Fruit fly (Drosophila melanogaster) Kc167 (cell line): Measurements from ENCODE around the gene CG12171.

Source experiments
- Sin3A ChIP-seq: fragments of >200 bp; optimal IDR thresholded peaks from 2 replicates; lab custom pipeline; 2018; ENCODE audit warnings: missing external identifiers
- insv ChIP-seq: fragments of >200 bp; optimal IDR thresholded peaks from 3 replicates; lab custom pipeline; 2018; ENCODE audit warnings: missing external identifiers
- psq ChIP-seq: fragments of >200 bp; optimal IDR thresholded peaks from 2 replicates; lab custom pipeline; 2017; ENCODE audit warnings: missing external identifiers
- ttk ChIP-seq: sonication (Bioruptor generic); optimal IDR thresholded peaks from 2 replicates; lab custom pipeline; 2017; ENCODE audit warnings: missing external identifiers

- TF ChIP-seq ttk (no peak), psq (lab: Kevin White, UChicago) (no peak), Sin3A (lab: Kevin White, UChicago) (no peak), insv (lab: Kevin White, UChicago) (no peak)
These were observed 32.3 kb upstream of the CG12171 start, which contains the start of the genes kra and SecS for dm6 chr3R:5601044-5601523.
